Fruit fly (Drosophila melanogaster): ENCODE results near the gene CG14074.

Gene CG14074

DNA sequence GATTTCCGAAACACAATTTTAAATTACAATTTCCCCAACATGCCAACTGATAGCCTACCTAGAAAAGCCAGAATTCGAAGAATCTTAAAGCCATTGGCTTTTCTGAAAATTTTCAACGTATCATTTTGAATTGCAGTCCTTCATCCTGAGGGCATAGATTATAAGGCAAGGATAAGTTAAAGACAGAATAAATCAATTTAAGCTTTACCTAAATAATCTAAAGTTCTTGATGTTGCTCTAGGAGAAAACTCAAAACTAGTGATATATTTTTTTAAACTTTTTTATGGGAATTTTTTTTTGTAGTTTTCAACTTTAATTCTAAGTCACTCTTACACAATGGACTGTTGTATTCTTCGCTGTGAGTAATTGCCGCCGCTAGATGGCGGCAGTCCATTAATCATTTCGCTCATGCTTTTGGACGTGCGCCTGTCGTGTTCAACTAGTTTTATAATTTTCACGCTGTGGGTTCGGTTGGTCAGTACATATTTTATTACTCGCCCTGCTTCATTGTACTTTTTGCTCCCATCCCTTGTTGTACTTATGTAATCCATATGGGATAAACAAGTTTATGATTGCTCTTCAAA, 48.2 kb downstream of the CG14074 start, which contains the start of gene COX6AL2:
Gene COX6AL2, minus strand, starts transcription at position 51 of the 584 bp plus-strand sequence.
- 0 out of 2 replicates have a peak, but pooled peaks have one; percentile 6 for TF ChIP-seq ranshi (GFP tag; IDR thresholded peaks at IDR 0.05)
- no peak for TF ChIP-seq shn (GFP tag; optimal IDR thresholded peaks at IDR 0.05)
- TF ChIP-seq lmd (GFP tag; IDR thresholded peaks at IDR 0.05), result 0 out of 2 replicates have a peak, but pooled peaks have one; percentile 5
- TF ChIP-seq CTCF (GFP tag; optimal IDR thresholded peaks at IDR 0.05), result peak; percentile 83

DNA sequence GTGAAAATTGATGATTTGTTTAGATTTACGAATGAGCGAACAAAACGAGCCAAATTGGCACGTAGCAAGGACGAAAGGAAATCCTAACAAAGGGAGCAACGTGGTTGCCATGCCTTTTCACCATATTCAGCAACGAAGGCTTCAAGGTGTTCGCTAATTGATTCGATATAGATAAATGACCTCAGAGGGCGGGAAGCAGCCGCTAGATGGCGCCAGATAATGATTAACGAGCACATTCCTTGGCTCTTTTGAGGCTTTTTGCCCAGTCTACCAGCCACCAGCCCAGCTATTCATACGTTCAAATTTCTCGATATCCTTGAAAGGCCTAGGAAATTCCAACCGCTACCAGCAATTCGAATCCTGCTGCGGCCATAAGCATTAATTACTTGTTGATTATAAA, 50.4 kb downstream of the CG14074 start:
- no peak for TF ChIP-seq CG13894 (tag; optimal IDR thresholded peaks at IDR 0.05)
- TF ChIP-seq Dek (tag; optimal IDR thresholded peaks at IDR 0.05), result no peak
- no peak for TF ChIP-seq CG4404 (GFP tag; IDR thresholded peaks at IDR 0.05)
- no peak for TF ChIP-seq CG9215 (GFP tag; IDR thresholded peaks at IDR 0.05)
- 0 out of 3 replicates have a peak, but pooled peaks have one; percentile 22 for TF ChIP-seq CG7963 (GFP tag; IDR thresholded peaks at IDR 0.05; ENCODE audit: partially characterized antibody)
- peak; percentile 77 for TF ChIP-seq CTCF (GFP tag; optimal IDR thresholded peaks at IDR 0.05)
